Worm (Caenorhabditis elegans): Measurements from ENCODE around the gene dhrr-1.

DNA sequence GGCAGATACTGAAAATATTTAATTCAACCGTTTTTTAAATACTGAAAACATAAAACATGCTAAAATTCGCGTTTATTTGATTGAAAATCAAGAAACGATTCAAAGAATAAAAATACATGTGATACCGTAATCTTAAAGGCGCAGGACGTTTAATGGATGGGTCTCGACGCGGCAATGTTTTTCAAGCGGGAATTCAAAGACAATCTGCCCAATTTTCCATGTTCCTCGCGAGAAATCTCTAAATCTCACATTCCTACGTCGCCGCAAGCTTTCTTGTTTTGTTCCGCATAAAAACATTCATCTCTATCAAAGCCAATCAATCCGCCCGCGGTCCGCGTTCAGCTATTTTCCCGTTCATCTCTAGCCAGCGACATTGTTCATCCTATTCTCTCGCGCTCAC, 57.0 kb downstream of the dhrr-1 start:
- TF ChIP-seq him-1 (tag; optimal IDR thresholded peaks at IDR 0.05) (no peak), dao-5 (tag; optimal IDR thresholded peaks at IDR 0.05) (no peak), W03F9.2 (tag; optimal IDR thresholded peaks at IDR 0.05) (peak; percentile 22)
